Fruit fly (Drosophila melanogaster) whole organism, adult: ENCODE results near the gene CG2652.
A peak's percentile ranks its signal among the peaks of the same experiment; 100 is the strongest.

Source experiments
- CG12768 ChIP-seq: fragments of 200-800 bp; sonication (Bioruptor generic); optimal IDR thresholded peaks from 2 replicates; lab custom pipeline; 2017; ENCODE audit warnings: missing biosample characterization, missing genetic modification characterization, mild to moderate bottlenecking, moderate library complexity, missing genetic modification reagents
- CG1620 ChIP-seq: fragments of 200-800 bp; sonication (Bioruptor generic); optimal IDR thresholded peaks from 2 replicates; lab custom pipeline; 2016; ENCODE audit warnings: missing biosample characterization, missing genetic modification characterization
- CG33017 ChIP-seq: fragments of 200-800 bp; sonication (Bioruptor generic); optimal IDR thresholded peaks from 2 replicates; lab custom pipeline; 2018; ENCODE audit warnings: missing biosample characterization, mild to moderate bottlenecking, missing genetic modification characterization, moderate library complexity
- CG5204 ChIP-seq: fragments of 200-800 bp; sonication (Bioruptor generic); optimal IDR thresholded peaks from 2 replicates; lab custom pipeline; 2016; ENCODE audit warnings: missing biosample characterization, missing genetic modification characterization
- Crg-1 ChIP-seq: fragments of 200-800 bp; sonication (Bioruptor generic); optimal IDR thresholded peaks from 2 replicates; lab custom pipeline; 2016; ENCODE audit warnings: missing biosample characterization, missing genetic modification characterization
- Hr96 ChIP-seq: fragments of 200-800 bp; sonication (Bioruptor generic); optimal IDR thresholded peaks from 2 replicates; lab custom pipeline; 2016; ENCODE audit warnings: missing biosample characterization, missing genetic modification characterization
- bab1 ChIP-seq: fragments of 200-800 bp; sonication (Bioruptor generic); optimal IDR thresholded peaks from 3 replicates; lab custom pipeline; 2019; ENCODE audit warnings: missing biosample characterization, mild to moderate bottlenecking, missing genetic modification characterization, moderate library complexity
- cic ChIP-seq: fragments of 200-800 bp; sonication (Bioruptor generic); optimal IDR thresholded peaks from 2 replicates; lab custom pipeline; 2017; ENCODE audit warnings: missing biosample characterization, mild to moderate bottlenecking, missing genetic modification characterization, moderate library complexity
- kay ChIP-seq: fragments of 200-800 bp; sonication (Bioruptor generic); peaks from one replicate; lab custom pipeline; 2016; ENCODE audit warnings: missing biosample characterization, missing genetic modification characterization, borderline replicate concordance
- ovo ChIP-seq: fragments of 200-800 bp; sonication (Bioruptor generic); optimal IDR thresholded peaks from 2 replicates; lab custom pipeline; 2016; ENCODE audit warnings: missing biosample characterization, missing genetic modification characterization
- pad ChIP-seq: fragments of 200-800 bp; sonication (Bioruptor generic); optimal IDR thresholded peaks from 3 replicates; lab custom pipeline; 2017; ENCODE audit warnings: missing biosample characterization, missing genetic modification characterization, mild to moderate bottlenecking, moderate library complexity, missing genetic modification reagents
- tj ChIP-seq: fragments of 200-800 bp; sonication (Bioruptor generic); optimal IDR thresholded peaks from 3 replicates; lab custom pipeline; 2017; ENCODE audit warnings: missing biosample characterization, mild to moderate bottlenecking, missing genetic modification characterization, moderate library complexity
- toe ChIP-seq: fragments of 200-800 bp; sonication (Bioruptor generic); optimal IDR thresholded peaks from 2 replicates; lab custom pipeline; 2016; ENCODE audit warnings: missing biosample characterization, missing genetic modification characterization

DNA sequence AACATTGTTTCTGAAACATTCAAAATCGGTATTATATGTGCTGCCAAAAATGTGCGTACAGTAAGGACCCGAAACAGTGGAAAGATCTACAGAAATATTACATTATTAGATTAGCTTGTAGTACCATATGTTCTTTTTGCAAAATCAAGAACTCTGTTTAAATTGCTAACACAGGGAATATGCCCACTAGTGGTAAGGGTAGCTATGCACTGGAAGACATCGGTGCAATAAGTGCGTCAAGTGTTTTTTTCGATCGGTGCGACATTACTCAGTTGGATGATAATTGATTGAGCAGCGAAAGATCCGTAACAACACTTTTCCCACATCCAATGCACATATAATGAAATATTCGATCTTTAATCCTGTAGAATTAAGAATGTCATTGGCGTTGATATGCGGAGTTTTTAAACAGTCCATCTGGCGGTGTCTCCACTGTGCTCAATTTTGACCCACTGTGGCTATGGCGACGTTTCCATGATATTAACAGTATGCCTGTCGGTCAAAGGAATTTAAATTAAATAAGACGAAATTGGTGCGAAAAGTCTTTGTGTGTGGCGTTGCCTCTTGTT is 47.6 kb downstream of the CG2652 start:
- TF ChIP-seq CG12768 (GFP tag; lab: Kevin White, UChicago) (no peak), ovo (GFP tag; lab: Kevin White, UChicago) (no peak), pad (GFP tag; lab: Kevin White, UChicago) (no peak), CG1620 (peak; percentile 8), kay (GFP tag; lab: Kevin White, UChicago) (no peak), bab1 (no peak), toe (GFP tag; lab: Kevin White, UChicago) (no peak), Crg-1 (GFP tag; lab: Kevin White, UChicago) (no peak), CG33017 (tag; lab: Kevin White, UChicago) (no peak), CG5204 (GFP tag; lab: Kevin White, UChicago) (no peak), Hr96 (no peak), tj (GFP tag; lab: Kevin White, UChicago) (no peak), cic (GFP tag; lab: Kevin White, UChicago) (no peak)
